Fruit fly (Drosophila melanogaster): ENCODE measurements around the gene Acox3.

dm6 chr2L:6422488-6422887 lies 25.7 kb downstream of the Acox3 start:
- TF ChIP-seq CG6808 (GFP tag; optimal IDR thresholded peaks at IDR 0.05) = no peak
- no peak for TF ChIP-seq vri (GFP tag; optimal IDR thresholded peaks at IDR 0.05)
- no peak for TF ChIP-seq Eip78C (GFP tag)
- TF ChIP-seq Hr39 (GFP tag; optimal IDR thresholded peaks at IDR 0.05) = no peak
- no peak for TF ChIP-seq CG3919 (GFP tag; optimal IDR thresholded peaks at IDR 0.05)
- no peak for TF ChIP-seq Eip93F (GFP tag; optimal IDR thresholded peaks at IDR 0.05)
- no peak for TF ChIP-seq eg (GFP tag; IDR thresholded peaks at IDR 0.05)
- TF ChIP-seq CG1621 (tag; optimal IDR thresholded peaks at IDR 0.05) = no peak
- TF ChIP-seq esn (GFP tag; optimal IDR thresholded peaks at IDR 0.05) = no peak
